Worm (Caenorhabditis elegans) whole organism, L4/young adult: ENCODE results near the gene fipr-9.

Source experiments
- W03F9.2 ChIP-seq: fragments of 150-350 bp; optimal IDR thresholded peaks from 2 replicates; lab custom pipeline; 2014; ENCODE audit warnings: missing biosample characterization, missing genetic modification characterization
- dao-5 ChIP-seq: sonication (generic microtip); optimal IDR thresholded peaks from 2 replicates; lab custom pipeline; 2016; ENCODE audit warnings: missing genotype, missing genetic modification characterization, moderate library complexity, missing compliant biosample characterization
- him-1 ChIP-seq: sonication (generic microtip); optimal IDR thresholded peaks from 2 replicates; lab custom pipeline; 2016; ENCODE audit warnings: missing genotype, missing genetic modification reagents, missing genetic modification characterization, missing compliant biosample characterization

- TF ChIP-seq him-1 (tag; lab: Kevin White, UChicago) (no peak), dao-5 (no peak), W03F9.2 (tag; lab: Kevin White, UChicago) (no peak)
These were observed 545 bp downstream of the fipr-9 start, which contains the start of gene C12D8.20 for ce11 chrV:10222007-10222406.
